Fruit fly (Drosophila melanogaster): ENCODE data around the gene orb2.

Gene orb2

dm6 chr3L:8920710-8921109 lies 33.6 kb downstream of the orb2 start (continued):
- TF ChIP-seq dysf (GFP tag; IDR thresholded peaks at IDR 0.05) (peak; percentile 85), Dek (tag; optimal IDR thresholded peaks at IDR 0.05) (peak; percentile 56), CG15601 (tag; optimal IDR thresholded peaks at IDR 0.05) (peak; percentile 6), CG11085 (GFP tag; IDR thresholded peaks at IDR 0.05) (no peak), E2f1 (GFP tag; IDR thresholded peaks at IDR 0.05) (peak; percentile 35; the same call in 1 of the 2 replicates), CG12236 (GFP tag; optimal IDR thresholded peaks at IDR 0.05) (peak; percentile 20), CG6175 (GFP tag; IDR thresholded peaks at IDR 0.05) (no peak), eve (GFP tag; optimal IDR thresholded peaks at IDR 0.05) (peak in 1 of 2 experiments; percentile 59), CG8290 (GFP tag; optimal IDR thresholded peaks at IDR 0.05) (no peak), CG8290 (tag; optimal IDR thresholded peaks at IDR 0.05) (peak in 1 of 2 experiments; percentile 82), pb (GFP tag; optimal IDR thresholded peaks at IDR 0.05) (peak; percentile 45), CG10321 (GFP tag; IDR thresholded peaks at IDR 0.05) (no peak), psq (GFP tag; optimal IDR thresholded peaks at IDR 0.05) (no peak), bowl (GFP tag; IDR thresholded peaks at IDR 0.05) (0 out of 2 replicates have a peak, but pooled peaks have one; percentile 50), gem (tag; optimal IDR thresholded peaks at IDR 0.05) (peak; percentile 79), D19A (tag; optimal IDR thresholded peaks at IDR 0.05) (peak; percentile 48), Camta (GFP tag; optimal IDR thresholded peaks at IDR 0.05) (peak; percentile 66), seq (GFP tag; IDR thresholded peaks at IDR 0.05) (peak; percentile 62), CG10979 (tag; optimal IDR thresholded peaks at IDR 0.05) (peak; percentile 51), Aef1 (GFP tag; IDR thresholded peaks at IDR 0.05) (peak; percentile 62), Dbx (GFP tag; IDR thresholded peaks at IDR 0.05) (peak; percentile 59; the same call in 1 of the 3 replicates), C15 (GFP tag; IDR thresholded peaks at IDR 0.05) (no peak), corto (GFP tag; optimal IDR thresholded peaks at IDR 0.05) (no peak), CG6254 (GFP tag; optimal IDR thresholded peaks at IDR 0.05) (peak; percentile 22), az2 (GFP tag; optimal IDR thresholded peaks at IDR 0.05) (peak; percentile 52), gt (GFP tag; IDR thresholded peaks at IDR 0.05) (no peak), ATbp (GFP tag; optimal IDR thresholded peaks at IDR 0.05) (peak; percentile 71), CG43689 (GFP tag; IDR thresholded peaks at IDR 0.05) (peak; percentile 49), sima (GFP tag; optimal IDR thresholded peaks at IDR 0.05) (no peak), CG7928 (GFP tag; optimal IDR thresholded peaks at IDR 0.05) (peak; percentile 41), chif (GFP tag; optimal IDR thresholded peaks at IDR 0.05) (peak; percentile 10 to 57), CkIIα-i1 (GFP tag; IDR thresholded peaks at IDR 0.05) (no peak), Ets65A (GFP tag) (no peak), br (optimal IDR thresholded peaks at IDR 0.05) (no peak), Hr51 (GFP tag; optimal IDR thresholded peaks at IDR 0.05) (peak; percentile 2 to 87), CG11398 (GFP tag; optimal IDR thresholded peaks at IDR 0.05) (peak; percentile 16), D19B (GFP tag; optimal IDR thresholded peaks at IDR 0.05) (no peak), cg (GFP tag; optimal IDR thresholded peaks at IDR 0.05) (no peak), esg (GFP tag; conservative IDR thresholded peaks at IDR 0.05) (peak; percentile 68), trh (GFP tag; optimal IDR thresholded peaks at IDR 0.05) (no peak), ftz-f1 (GFP tag; optimal IDR thresholded peaks at IDR 0.05) (no peak), CG17186 (GFP tag; optimal IDR thresholded peaks at IDR 0.05) (no peak), CG10462 (GFP tag; optimal IDR thresholded peaks at IDR 0.05) (peak; percentile 20), Sin3A (optimal IDR thresholded peaks at IDR 0.05) (no peak), CG31388 (GFP tag; optimal IDR thresholded peaks at IDR 0.05) (peak; percentile 14), NC2α (GFP tag; optimal IDR thresholded peaks at IDR 0.05) (no peak), Fer2 (tag; optimal IDR thresholded peaks at IDR 0.05) (no peak), tll (GFP tag; optimal IDR thresholded peaks at IDR 0.05) (no peak), CG13123 (GFP tag; optimal IDR thresholded peaks at IDR 0.05) (peak; percentile 22), sc (optimal IDR thresholded peaks at IDR 0.05) (no peak), sc (GFP tag; optimal IDR thresholded peaks at IDR 0.05) (peak; percentile 15), CG4424 (GFP tag; optimal IDR thresholded peaks at IDR 0.05) (peak; percentile 66), CG12769 (tag; optimal IDR thresholded peaks at IDR 0.05) (peak; percentile 84)

All from whole organism, embryonic.